Worm (Caenorhabditis elegans) whole organism, late embryonic: Measurements from ENCODE around the gene snx-14.

Experiments used
- ceh-48 ChIP-seq: sonication (generic microtip); optimal IDR thresholded peaks from 2 replicates; lab custom pipeline; 2016; ENCODE audit warnings: missing genetic modification characterization, inconsistent platforms, missing compliant biosample characterization
- mec-3 ChIP-seq: sonication (generic microtip); optimal IDR thresholded peaks from 2 replicates; lab custom pipeline; 2016; ENCODE audit warnings: borderline replicate concordance, missing genetic modification characterization, missing compliant biosample characterization
- pha-2 ChIP-seq: sonication (generic microtip); optimal IDR thresholded peaks from 2 replicates; lab custom pipeline; 2017; ENCODE audit warnings: mild to moderate bottlenecking, missing genetic modification characterization, missing compliant biosample characterization
- rnt-1 ChIP-seq: sonication (generic microtip); optimal IDR thresholded peaks from 2 replicates; lab custom pipeline; 2016; ENCODE audit warnings: missing genetic modification characterization, missing compliant biosample characterization

ce11 chrII:13485119-13485518, 45.9 kb downstream of the snx-14 start:
- TF ChIP-seq mec-3 (no peak), ceh-48 (no peak), rnt-1 (tag; lab: Kevin White, UChicago) (no peak), pha-2 (no peak)
